Fruit fly (Drosophila melanogaster) whole organism, pupa: ENCODE data around the gene Amnionless.

Experiments used
- CG12605 ChIP-seq: fragments of 200-800 bp; sonication (Bioruptor generic); IDR thresholded peaks from 2 replicates; pipeline ENCODE4 v1.3.6; 2022; ENCODE audit warnings: missing biosample characterization, missing genetic modification characterization
- CG15710 ChIP-seq: fragments of 200-800 bp; sonication (Bioruptor generic); optimal IDR thresholded peaks from 2 replicates; lab custom pipeline; 2018; ENCODE audit warnings: missing biosample characterization, mild to moderate bottlenecking, missing genetic modification characterization, moderate library complexity
- CG8301 ChIP-seq: fragments of 200-800 bp; sonication (Bioruptor generic); optimal IDR thresholded peaks from 2 replicates; lab custom pipeline; 2018; ENCODE audit warnings: missing biosample characterization, mild to moderate bottlenecking, missing genetic modification characterization
- D1 ChIP-seq: fragments of 200-800 bp; sonication (Bioruptor generic); optimal IDR thresholded peaks from 2 replicates; lab custom pipeline; 2018; ENCODE audit warnings: missing biosample characterization, mild to moderate bottlenecking, missing genetic modification characterization, moderate library complexity
- Pif1A ChIP-seq: fragments of 200-800 bp; sonication (Bioruptor generic); optimal IDR thresholded peaks from 3 replicates; lab custom pipeline; 2016; ENCODE audit warnings: missing biosample characterization, missing genetic modification characterization
- gl ChIP-seq: fragments of 200-800 bp; sonication (Bioruptor generic); optimal IDR thresholded peaks from 2 replicates; lab custom pipeline; 2018; ENCODE audit warnings: missing biosample characterization, mild to moderate bottlenecking, missing genetic modification characterization
- rn ChIP-seq: fragments of 200-800 bp; sonication (Bioruptor generic); IDR thresholded peaks from 2 replicates; pipeline ENCODE4 v1.3.6; 2022; ENCODE audit warnings: missing biosample characterization, missing genetic modification characterization

DNA sequence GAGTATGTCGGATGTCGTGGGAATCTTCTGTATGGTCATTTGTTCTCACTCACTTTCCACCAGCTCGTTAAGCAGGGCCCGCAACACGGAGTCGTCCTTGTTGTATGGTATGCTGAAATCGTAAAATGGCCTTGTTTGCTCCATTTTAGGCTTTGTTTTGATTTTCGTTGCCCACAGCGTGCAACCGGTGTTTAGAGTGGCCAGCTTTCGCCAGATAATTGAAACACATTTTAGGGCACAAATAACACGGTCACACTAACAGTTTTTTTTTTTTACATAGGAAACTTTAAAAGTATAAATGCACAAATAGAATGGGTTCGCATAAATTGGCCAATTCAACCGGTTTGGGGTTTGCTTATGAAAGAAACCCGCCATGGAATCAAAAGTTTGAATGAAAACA, 36.8 kb downstream of the Amnionless start, which contains the start of gene Rpp30:
- TF ChIP-seq CG8301 (tag; lab: Kevin White, UChicago), result no peak
- no peak for TF ChIP-seq CG12605 (GFP tag; lab: Robert Waterston, UW)
- no peak for TF ChIP-seq gl (tag; lab: Kevin White, UChicago)
- no peak for TF ChIP-seq D1 (tag; lab: Kevin White, UChicago)
- no peak for TF ChIP-seq CG15710
- TF ChIP-seq rn (GFP tag; lab: Robert Waterston, UW), result no peak
- TF ChIP-seq Pif1A (GFP tag; lab: Kevin White, UChicago), result no peak
